Worm (Caenorhabditis elegans) whole organism, L4 larva: ENCODE measurements around the gene D2023.4.

Experiments
- F37D6.2 ChIP-seq: sonication (generic microtip); optimal IDR thresholded peaks from 2 replicates; lab custom pipeline; 2016; ENCODE audit warnings: mild to moderate bottlenecking, missing genetic modification characterization, missing compliant biosample characterization
- F44E2.7 ChIP-seq: fragments of 200-800 bp; sonication (Bioruptor generic); IDR thresholded peaks from 2 replicates; pipeline ENCODE4 v2.1.2; 2022; ENCODE audit warnings: missing genetic modification characterization, missing compliant biosample characterization
- F49E8.2 ChIP-seq: sonication (generic microtip); optimal IDR thresholded peaks from 2 replicates; lab custom pipeline; 2016; ENCODE audit warnings: missing compliant biosample characterization, mild to moderate bottlenecking, missing genetic modification characterization, borderline replicate concordance
- T20F7.1 ChIP-seq: fragments of 200-800 bp; sonication (Bioruptor generic); optimal IDR thresholded peaks from 2 replicates; lab custom pipeline; 2018; ENCODE audit warnings: mild to moderate bottlenecking, missing genetic modification characterization, missing compliant biosample characterization
- Y105C5A.15 ChIP-seq: fragments of 200-800 bp; sonication (Bioruptor generic); IDR thresholded peaks from 2 replicates; pipeline ENCODE4 v1.3.6; 2022; ENCODE audit warnings: missing genetic modification characterization, missing compliant biosample characterization
- ZK337.2 ChIP-seq: fragments of 200-800 bp; sonication (Bioruptor generic); IDR thresholded peaks from 2 replicates; pipeline ENCODE4 v1.3.6; 2022; ENCODE audit warnings: missing genetic modification reagents, missing genetic modification characterization, missing compliant biosample characterization
- ZK546.5 ChIP-seq, 2 experiments: sonication (generic microtip); optimal IDR thresholded peaks; 2 replicates each; lab custom pipeline; 2017; ENCODE audit warnings: missing biosample characterization in 2 of 2, missing genetic modification characterization in 2 of 2
- aly-2 ChIP-seq: sonication (generic microtip); optimal IDR thresholded peaks from 2 replicates; lab custom pipeline; 2018; ENCODE audit warnings: missing biosample characterization, missing genetic modification characterization
- ama-1 ChIP-seq: fragments of 150-350 bp; optimal IDR thresholded peaks from 2 replicates; lab custom pipeline; 2014; ENCODE audit warnings: inconsistent platforms, mixed read lengths
- attf-4 ChIP-seq: sonication (generic microtip); optimal IDR thresholded peaks from 3 replicates; lab custom pipeline; 2017; ENCODE audit warnings: missing biosample characterization, missing genetic modification characterization
- ceh-20 ChIP-seq: fragments of 200-800 bp; sonication (Bioruptor generic); IDR thresholded peaks from 2 replicates; pipeline ENCODE4 v1.3.6; 2022; ENCODE audit warnings: missing genetic modification reagents, missing genetic modification characterization, missing compliant biosample characterization
- ceh-28 ChIP-seq: fragments of 150-350 bp; optimal IDR thresholded peaks from 2 replicates; lab custom pipeline; 2014; ENCODE audit warnings: missing biosample characterization, missing genetic modification reagents, missing genetic modification characterization
- ceh-32 ChIP-seq: sonication (generic microtip); optimal IDR thresholded peaks from 2 replicates; lab custom pipeline; 2016; ENCODE audit warnings: mild to moderate bottlenecking, missing genetic modification characterization, missing compliant biosample characterization; ENCODE audit not compliant: poor library complexity
- ces-1 ChIP-seq: fragments of 150-350 bp; sonication (generic microtip); optimal IDR thresholded peaks from 4 replicates; lab custom pipeline; 2014; ENCODE audit warnings: missing biosample characterization, missing genetic modification reagents, missing genetic modification characterization
- ctbp-1 ChIP-seq: fragments of 200-800 bp; sonication (Bioruptor generic); IDR thresholded peaks from 2 replicates; pipeline ENCODE4 v1.3.6; 2022; ENCODE audit warnings: missing genetic modification reagents, missing genetic modification characterization, missing compliant biosample characterization
- daf-12 ChIP-seq: fragments of 150-350 bp; optimal IDR thresholded peaks from 2 replicates; lab custom pipeline; 2014; ENCODE audit warnings: missing biosample characterization, missing genetic modification reagents, missing genetic modification characterization
- daf-19 ChIP-seq: fragments of 200-800 bp; sonication (Bioruptor generic); conservative IDR thresholded peaks from 2 replicates; pipeline ENCODE4 v1.3.6; 2022; ENCODE audit warnings: missing genetic modification characterization, missing compliant biosample characterization
- daf-8 ChIP-seq: fragments of 200-800 bp; sonication (Bioruptor generic); IDR thresholded peaks from 2 replicates; pipeline ENCODE4 v1.3.6; 2022; ENCODE audit warnings: missing genetic modification characterization, missing compliant biosample characterization
- dmd-6 ChIP-seq: fragments of 200-800 bp; sonication (Bioruptor generic); IDR thresholded peaks from 2 replicates; pipeline ENCODE4 v1.3.6; 2022; ENCODE audit warnings: missing genetic modification reagents, missing genetic modification characterization, missing compliant biosample characterization
- dmd-8 ChIP-seq: fragments of 200-800 bp; sonication (Bioruptor generic); IDR thresholded peaks from 2 replicates; pipeline ENCODE4 v1.3.6; 2022; ENCODE audit warnings: missing genetic modification characterization, missing compliant biosample characterization
- dmd-9 ChIP-seq: fragments of 200-800 bp; sonication (Bioruptor generic); IDR thresholded peaks from 2 replicates; pipeline ENCODE4 v1.3.6; 2022; ENCODE audit warnings: missing genetic modification reagents, missing genetic modification characterization, missing compliant biosample characterization
- dpl-1 ChIP-seq: fragments of 150-350 bp; optimal IDR thresholded peaks from 2 replicates; lab custom pipeline; 2014; ENCODE audit warnings: missing biosample characterization, missing genetic modification reagents, missing genetic modification characterization
- dve-1 ChIP-seq: sonication (generic microtip); optimal IDR thresholded peaks from 2 replicates; lab custom pipeline; 2017; ENCODE audit warnings: antibody characterized with exemption, mild to moderate bottlenecking, missing genetic modification characterization, missing compliant biosample characterization; ENCODE audit not compliant: insufficient read depth
- gei-8 ChIP-seq: fragments of 200-800 bp; sonication (Bioruptor generic); optimal IDR thresholded peaks from 2 replicates; lab custom pipeline; 2018; ENCODE audit warnings: mild to moderate bottlenecking, missing genetic modification characterization, missing compliant biosample characterization
- hif-1 ChIP-seq, 2 experiments: sonication (generic microtip); optimal IDR thresholded peaks; 2 replicates each; lab custom pipeline; 2016 to 2017; ENCODE audit warnings: missing compliant biosample characterization in 2 of 2, missing genetic modification characterization in 2 of 2, missing genetic modification reagents in 2 of 2, missing genotype in 2 of 2, mild to moderate bottlenecking in 1 of 2
- hlh-11 ChIP-seq: fragments of 200-800 bp; sonication (Bioruptor generic); optimal IDR thresholded peaks from 2 replicates; lab custom pipeline; 2018; ENCODE audit warnings: mild to moderate bottlenecking, missing genetic modification characterization, missing compliant biosample characterization
- lim-7 ChIP-seq: fragments of 200-800 bp; sonication (Bioruptor generic); IDR thresholded peaks from 2 replicates; pipeline ENCODE4 v1.3.6; 2022; ENCODE audit warnings: missing genetic modification characterization, missing compliant biosample characterization
- lin-1 ChIP-seq: fragments of 200-800 bp; sonication (Bioruptor generic); IDR thresholded peaks from 2 replicates; pipeline ENCODE4 v1.3.6; 2022; ENCODE audit warnings: missing genetic modification reagents, missing genetic modification characterization, missing compliant biosample characterization
- lin-15B ChIP-seq: fragments of 150-350 bp; sonication (generic microtip); optimal IDR thresholded peaks from 3 replicates; lab custom pipeline; 2014; ENCODE audit warnings: missing biosample characterization, missing genetic modification characterization
- lin-38 ChIP-seq: fragments of 200-800 bp; sonication (Bioruptor generic); IDR thresholded peaks from 2 replicates; pipeline ENCODE4 v1.3.6; 2022; ENCODE audit warnings: missing genetic modification reagents, missing genetic modification characterization, missing compliant biosample characterization
- lir-3 ChIP-seq: sonication (generic microtip); optimal IDR thresholded peaks from 2 replicates; lab custom pipeline; 2016; ENCODE audit warnings: mild to moderate bottlenecking, missing genetic modification characterization, missing compliant biosample characterization
- lsy-2 ChIP-seq, 2 experiments: fragments of 150-350 bp in 1 of 2; sonication (generic microtip) in 1 of 2; optimal IDR thresholded peaks; 2 replicates each; lab custom pipeline; 2014 to 2017; ENCODE audit warnings: missing biosample characterization in 2 of 2, missing genetic modification characterization in 2 of 2
- madf-9 ChIP-seq: fragments of 200-800 bp; sonication (Bioruptor generic); conservative IDR thresholded peaks from 2 replicates; pipeline ENCODE4 v1.3.6; 2022; ENCODE audit warnings: missing genetic modification reagents, missing genetic modification characterization, missing compliant biosample characterization
- mdl-1 ChIP-seq, 2 experiments: fragments of 150-350 bp in 1 of 2; sonication (generic microtip) in 1 of 2; optimal IDR thresholded peaks; 2 replicates each; lab custom pipeline; 2014 to 2017; ENCODE audit warnings: missing biosample characterization in 2 of 2, missing genetic modification characterization in 2 of 2
- mes-2 ChIP-seq: sonication (generic microtip); optimal IDR thresholded peaks from 2 replicates; lab custom pipeline; 2016; ENCODE audit warnings: missing genotype, mild to moderate bottlenecking, missing genetic modification characterization, missing compliant biosample characterization; ENCODE audit not compliant: poor library complexity, severe bottlenecking
- nhr-28 ChIP-seq: fragments of 150-350 bp; optimal IDR thresholded peaks from 2 replicates; lab custom pipeline; 2014; ENCODE audit warnings: missing biosample characterization, missing genetic modification characterization
- nhr-76 ChIP-seq: fragments of 150-350 bp; optimal IDR thresholded peaks from 2 replicates; lab custom pipeline; 2014; ENCODE audit warnings: missing biosample characterization, missing genetic modification characterization
- php-3 ChIP-seq: fragments of 200-800 bp; sonication (Bioruptor generic); IDR thresholded peaks from 2 replicates; pipeline ENCODE4 v1.3.6; 2022; ENCODE audit warnings: missing genetic modification reagents, missing genetic modification characterization, missing compliant biosample characterization
- pqm-1 ChIP-seq: sonication (generic microtip); optimal IDR thresholded peaks from 2 replicates; lab custom pipeline; 2017; ENCODE audit warnings: missing biosample characterization, missing genetic modification characterization
- sdz-12 ChIP-seq: fragments of 200-800 bp; sonication (Bioruptor generic); optimal IDR thresholded peaks from 2 replicates; lab custom pipeline; 2018; ENCODE audit warnings: mild to moderate bottlenecking, missing genetic modification characterization, missing compliant biosample characterization
- set-16 ChIP-seq: fragments of 200-800 bp; sonication (Bioruptor generic); IDR thresholded peaks from 2 replicates; pipeline ENCODE4 v1.3.6; 2022; ENCODE audit warnings: missing genetic modification reagents, missing genetic modification characterization, missing compliant biosample characterization
- snpc-1.2 ChIP-seq: fragments of 200-800 bp; sonication (Bioruptor generic); IDR thresholded peaks from 2 replicates; pipeline ENCODE4 v1.3.6; 2022; ENCODE audit warnings: missing genetic modification reagents, missing genetic modification characterization, missing compliant biosample characterization
- spr-1 ChIP-seq: sonication (generic microtip); optimal IDR thresholded peaks from 2 replicates; lab custom pipeline; 2016; ENCODE audit warnings: mild to moderate bottlenecking, missing genetic modification characterization, missing compliant biosample characterization
- spr-3 ChIP-seq: fragments of 200-800 bp; sonication (Bioruptor generic); optimal IDR thresholded peaks from 2 replicates; lab custom pipeline; 2018; ENCODE audit warnings: mild to moderate bottlenecking, missing genetic modification characterization, missing compliant biosample characterization
- unc-39 ChIP-seq: sonication (generic microtip); optimal IDR thresholded peaks from 2 replicates; lab custom pipeline; 2017; ENCODE audit warnings: missing biosample characterization, missing genetic modification characterization
- zag-1 ChIP-seq: fragments of 150-350 bp; optimal IDR thresholded peaks from 2 replicates; lab custom pipeline; 2014; ENCODE audit warnings: missing biosample characterization, missing genetic modification characterization
- zfp-2 ChIP-seq: sonication (generic microtip); optimal IDR thresholded peaks from 2 replicates; lab custom pipeline; 2016; ENCODE audit warnings: mild to moderate bottlenecking, missing genetic modification characterization, missing compliant biosample characterization
- zip-11 ChIP-seq: fragments of 200-800 bp; sonication (Bioruptor generic); IDR thresholded peaks from 2 replicates; pipeline ENCODE4 v1.3.6; 2022; ENCODE audit warnings: missing genetic modification characterization, missing compliant biosample characterization
- ztf-11 ChIP-seq: fragments of 150-350 bp; optimal IDR thresholded peaks from 2 replicates; lab custom pipeline; 2014; ENCODE audit warnings: missing biosample characterization, missing genetic modification characterization
- ztf-7 ChIP-seq: fragments of 150-350 bp; optimal IDR thresholded peaks from 2 replicates; lab custom pipeline; 2014; ENCODE audit warnings: missing biosample characterization, missing genetic modification characterization

Gene D2023.4

DNA sequence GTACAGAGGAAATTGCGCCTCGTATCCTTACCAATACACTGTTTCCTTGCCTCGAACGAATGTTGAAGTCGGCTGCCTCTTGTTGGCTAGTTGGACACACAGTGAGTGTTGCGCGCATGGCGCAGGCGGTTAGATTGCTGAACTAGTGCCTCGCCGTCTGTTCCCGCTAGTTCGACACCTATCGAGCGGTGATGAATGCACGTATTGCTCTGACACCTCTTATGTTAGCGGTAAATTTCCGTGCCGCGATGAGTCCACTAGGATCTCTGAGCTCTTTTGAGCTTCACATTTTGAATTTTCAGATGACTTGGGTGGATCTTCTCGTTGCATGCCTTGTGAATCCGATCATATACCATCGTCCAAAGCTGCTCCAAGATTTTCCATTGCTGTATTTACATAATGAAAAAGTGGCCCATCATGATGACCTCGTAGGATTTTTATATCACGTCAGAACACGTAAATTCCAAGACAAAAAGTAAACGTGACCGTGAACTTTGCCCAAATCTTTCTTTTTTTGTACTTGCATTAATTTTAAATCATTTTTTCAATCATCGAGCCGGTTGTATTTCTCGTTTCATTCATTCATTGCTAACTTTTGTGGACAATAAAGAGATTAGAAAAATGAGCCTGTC is 42.6 kb downstream of the D2023.4 start, which contains the start of gene F55A11.11 (continued):
- TF ChIP-seq set-16 (no peak; the same call in 1 of the 2 replicates), F49E8.2 (tag; lab: Kevin White, UChicago) (peak; percentile 87), spr-3 (GFP tag; lab: Kevin White, UChicago) (peak; percentile 79), ztf-11 (tag; lab: Kevin White, UChicago) (no peak), spr-1 (tag; lab: Kevin White, UChicago) (peak; percentile 91), nhr-28 (tag; lab: Kevin White, UChicago) (peak; percentile 50), dmd-9 (GFP tag; lab: Robert Waterston, UW) (peak; percentile 76), aly-2 (tag; lab: Kevin White, UChicago) (no peak), pqm-1 (tag; lab: Kevin White, UChicago) (no peak), zfp-2 (tag; lab: Kevin White, UChicago) (peak; percentile 66), ceh-20 (GFP tag; lab: Robert Waterston, UW) (peak; percentile 90), lsy-2 (tag; optimal IDR thresholded peaks at IDR 0.05; lab: Kevin White, UChicago) (peak in 1 of 2 experiments; percentile 79), T20F7.1 (GFP tag; lab: Kevin White, UChicago) (peak; percentile 79), lim-7 (GFP tag; lab: Robert Waterston, UW) (peak; percentile 97), ceh-28 (no peak), ces-1 (GFP tag; lab: Kevin White, UChicago) (no peak), attf-4 (no peak), dve-1 (tag; lab: Kevin White, UChicago) (peak; percentile 80), dpl-1 (peak; percentile 53), lir-3 (tag; lab: Kevin White, UChicago) (peak; percentile 83), ZK546.5 (tag; optimal IDR thresholded peaks at IDR 0.05; lab: Kevin White, UChicago) (no peak), zag-1 (no peak), php-3 (GFP tag; lab: Robert Waterston, UW) (peak; percentile 93), hif-1 (tag; optimal IDR thresholded peaks at IDR 0.05; lab: Kevin White, UChicago) (peak; percentile 57 to 80), ama-1 (lab: Kevin White, UChicago) (peak; percentile 65), F37D6.2 (tag; lab: Kevin White, UChicago) (peak; percentile 53), ctbp-1 (GFP tag; lab: Robert Waterston, UW) (peak; percentile 95), snpc-1.2 (GFP tag; lab: Robert Waterston, UW) (peak; percentile 92), unc-39 (tag; lab: Kevin White, UChicago) (no peak), zip-11 (GFP tag; lab: Robert Waterston, UW) (peak; percentile 89), gei-8 (GFP tag; lab: Kevin White, UChicago) (peak; percentile 95), madf-9 (GFP tag; lab: Robert Waterston, UW) (peak; percentile 90), daf-19 (GFP tag; lab: Robert Waterston, UW) (peak; percentile 94), ceh-32 (tag; lab: Kevin White, UChicago) (peak; percentile 56), nhr-76 (no peak), lin-38 (GFP tag; lab: Robert Waterston, UW) (peak; percentile 87), daf-8 (peak; percentile 98), dmd-6 (GFP tag; lab: Robert Waterston, UW) (peak; percentile 75), Y105C5A.15 (peak; percentile 95), daf-12 (tag; lab: Kevin White, UChicago) (no peak), ztf-7 (peak; percentile 87), ZK337.2 (GFP tag; lab: Robert Waterston, UW) (peak; percentile 91), lin-1 (GFP tag; lab: Robert Waterston, UW) (peak; percentile 95), hlh-11 (tag; lab: Kevin White, UChicago) (peak; percentile 73), sdz-12 (GFP tag; lab: Kevin White, UChicago) (peak; percentile 96), F44E2.7 (GFP tag; lab: Robert Waterston, UW) (peak; percentile 98), mdl-1 (tag; optimal IDR thresholded peaks at IDR 0.05; lab: Kevin White, UChicago) (peak; percentile 6 to 33), lin-15B (tag; lab: Kevin White, UChicago) (no peak), dmd-8 (peak; percentile 98; the same call in 1 of the 2 replicates), mes-2 (tag; lab: Kevin White, UChicago) (peak; percentile 80)
